Fruit fly (Drosophila melanogaster): ENCODE results near the gene kkv.

DNA sequence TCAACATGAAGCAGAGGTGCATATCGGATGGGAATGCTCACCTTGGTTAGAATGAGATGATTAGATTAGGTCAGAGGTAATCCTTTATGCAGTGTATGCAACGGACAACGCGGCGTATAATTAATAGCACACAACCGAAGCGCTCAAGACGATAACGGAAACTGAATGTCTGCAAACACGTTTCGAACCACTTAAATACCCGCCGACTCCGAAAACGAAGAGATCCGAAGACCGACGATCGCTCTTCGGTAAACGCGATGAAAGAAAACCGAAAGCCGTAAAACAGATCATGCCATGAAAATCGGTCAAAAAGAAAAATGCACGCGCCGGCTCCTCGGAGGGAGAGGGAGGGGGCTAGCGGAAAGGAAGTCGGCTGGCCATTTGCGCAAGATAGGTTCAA, 11.3 kb upstream of the kkv start, which contains the start of gene CG2663:
- TF ChIP-seq psq (optimal IDR thresholded peaks at IDR 0.05) = no peak
- no peak for TF ChIP-seq CG8478 (optimal IDR thresholded peaks at IDR 0.05)
- TF ChIP-seq usp (GFP tag; optimal IDR thresholded peaks at IDR 0.05) = no peak
- TF ChIP-seq EcR (GFP tag; optimal IDR thresholded peaks at IDR 0.05) = no peak
- TF ChIP-seq Dll (optimal IDR thresholded peaks at IDR 0.05) = no peak

Measured in whole organism.